Worm (Caenorhabditis elegans) whole organism, L1 larva: ENCODE measurements around the gene cfap-20.

Source experiments
- C04F5.9 ChIP-seq: sonication (generic microtip); optimal IDR thresholded peaks from 2 replicates; lab custom pipeline; 2016; ENCODE audit warnings: missing genetic modification characterization, missing compliant biosample characterization
- aly-2 ChIP-seq: fragments of 150-350 bp; optimal IDR thresholded peaks from 2 replicates; lab custom pipeline; 2014; ENCODE audit warnings: missing biosample characterization, missing genetic modification characterization
- ama-1 ChIP-seq: fragments of 150-350 bp; optimal IDR thresholded peaks from 2 replicates; lab custom pipeline; 2014
- blmp-1 ChIP-seq: fragments of 150-350 bp; optimal IDR thresholded peaks from 2 replicates; lab custom pipeline; 2014; ENCODE audit warnings: missing biosample characterization, missing genetic modification characterization
- ceh-88 ChIP-seq: fragments of 200-800 bp; sonication (Bioruptor generic); IDR thresholded peaks from 2 replicates; pipeline ENCODE4 v1.3.6; 2022; ENCODE audit warnings: missing genetic modification characterization, missing compliant biosample characterization
- ceh-90 ChIP-seq: sonication (generic microtip); optimal IDR thresholded peaks from 2 replicates; lab custom pipeline; 2016; ENCODE audit warnings: missing genetic modification characterization, missing compliant biosample characterization
- efl-1 ChIP-seq, 4 experiments: fragments of 150-350 bp; optimal IDR thresholded peaks in 3 of 4; peaks in 1 of 4; 1 replicate in 1 of 4; 2 replicates in 3 of 4; lab custom pipeline; 2014; ENCODE audit warnings: missing biosample characterization in 2 of 4, missing genetic modification characterization in 2 of 4, missing genetic modification reagents in 2 of 4
- elt-3 ChIP-seq, 6 experiments: fragments of 150-350 bp in 1 of 6; sonication (generic microtip); optimal IDR thresholded peaks; 2 replicates each; lab custom pipeline; 2017 to 2018; ENCODE audit warnings: missing biosample characterization in 6 of 6, missing genetic modification characterization in 6 of 6, inconsistent platforms in 1 of 6
- fkh-10 ChIP-seq: sonication (generic microtip); optimal IDR thresholded peaks from 2 replicates; lab custom pipeline; 2017; ENCODE audit warnings: missing biosample characterization, missing genetic modification reagents, missing genetic modification characterization
- irx-1 ChIP-seq: sonication (generic microtip); optimal IDR thresholded peaks from 2 replicates; lab custom pipeline; 2016; ENCODE audit warnings: missing genetic modification characterization, missing compliant biosample characterization
- lin-39 ChIP-seq: fragments of 150-350 bp; optimal IDR thresholded peaks from 2 replicates; lab custom pipeline; 2014; ENCODE audit warnings: missing biosample characterization, missing genetic modification reagents, missing genetic modification characterization
- mdl-1 ChIP-seq, 2 experiments: fragments of 150-350 bp; optimal IDR thresholded peaks; 2 replicates each; lab custom pipeline; 2014 to 2017; ENCODE audit warnings: missing biosample characterization in 2 of 2, missing genetic modification characterization in 2 of 2, inconsistent platforms in 1 of 2
- nhr-11 ChIP-seq: fragments of 150-350 bp; optimal IDR thresholded peaks from 2 replicates; lab custom pipeline; 2014; ENCODE audit warnings: missing biosample characterization, missing genetic modification characterization
- nhr-19 ChIP-seq: fragments of 200-800 bp; sonication (Bioruptor generic); conservative IDR thresholded peaks from 2 replicates; pipeline ENCODE4 v1.3.6; 2022; ENCODE audit warnings: missing genetic modification characterization, missing compliant biosample characterization
- nhr-237 ChIP-seq: fragments of 150-350 bp; optimal IDR thresholded peaks from 2 replicates; lab custom pipeline; 2014; ENCODE audit warnings: missing biosample characterization, missing genetic modification characterization
- nhr-71 ChIP-seq: sonication (generic microtip); optimal IDR thresholded peaks from 2 replicates; lab custom pipeline; 2016; ENCODE audit warnings: mild to moderate bottlenecking, missing genetic modification characterization, moderate library complexity, missing compliant biosample characterization
- nhr-77 ChIP-seq: fragments of 150-350 bp; optimal IDR thresholded peaks from 2 replicates; lab custom pipeline; 2014; ENCODE audit warnings: missing biosample characterization, missing genetic modification characterization
- nhr-84 ChIP-seq: sonication (generic microtip); optimal IDR thresholded peaks from 2 replicates; lab custom pipeline; 2017; ENCODE audit warnings: missing biosample characterization, missing genetic modification characterization
- nhr-85 ChIP-seq: sonication (generic microtip); peaks from one replicate; lab custom pipeline; 2016; ENCODE audit warnings: missing genetic modification characterization, inconsistent platforms, missing compliant biosample characterization
- sox-4 ChIP-seq: sonication (generic microtip); optimal IDR thresholded peaks from 2 replicates; lab custom pipeline; 2016; ENCODE audit warnings: missing genetic modification characterization, missing compliant biosample characterization
- sup-37 ChIP-seq: fragments of 200-800 bp; sonication (Bioruptor generic); optimal IDR thresholded peaks from 2 replicates; lab custom pipeline; 2018; ENCODE audit warnings: mild to moderate bottlenecking, missing genetic modification characterization, missing compliant biosample characterization
- swsn-7 ChIP-seq: sonication (generic microtip); optimal IDR thresholded peaks from 2 replicates; lab custom pipeline; 2016; ENCODE audit warnings: missing genetic modification characterization, missing compliant biosample characterization
- tlp-1 ChIP-seq: fragments of 150-350 bp; optimal IDR thresholded peaks from 2 replicates; lab custom pipeline; 2014; ENCODE audit warnings: missing biosample characterization, missing genetic modification characterization
- unc-130 ChIP-seq: fragments of 150-350 bp; optimal IDR thresholded peaks from 2 replicates; lab custom pipeline; 2017; ENCODE audit warnings: missing biosample characterization, missing genetic modification characterization, inconsistent platforms
- vab-15 ChIP-seq: sonication (generic microtip); optimal IDR thresholded peaks from 2 replicates; lab custom pipeline; 2017; ENCODE audit warnings: missing genotype, mild to moderate bottlenecking, missing genetic modification characterization, missing compliant biosample characterization
- ztf-11 ChIP-seq, 2 experiments: sonication (generic microtip); optimal IDR thresholded peaks; 2 replicates each; lab custom pipeline; 2016 to 2017; ENCODE audit warnings: missing genetic modification characterization in 2 of 2, missing biosample characterization in 1 of 2, missing compliant biosample characterization in 1 of 2
- ztf-4 ChIP-seq: fragments of 150-350 bp; optimal IDR thresholded peaks from 2 replicates; lab custom pipeline; 2014; ENCODE audit warnings: missing biosample characterization, missing genetic modification characterization

cfap-20 gene

ce11 chrIII:3487133-3487532, 50.2 kb downstream of the cfap-20 start:
- TF ChIP-seq blmp-1 (tag; lab: Kevin White, UChicago) (peak; percentile 92), ceh-90 (no peak), aly-2 (tag; lab: Kevin White, UChicago) (no peak), irx-1 (no peak), ztf-11 (tag; optimal IDR thresholded peaks at IDR 0.05; lab: Kevin White, UChicago) (no peak), elt-3 (tag; optimal IDR thresholded peaks at IDR 0.05; lab: Kevin White, UChicago) (peak in 1 of 6 experiments; percentile 62), nhr-84 (tag; lab: Kevin White, UChicago) (no peak)

DNA sequence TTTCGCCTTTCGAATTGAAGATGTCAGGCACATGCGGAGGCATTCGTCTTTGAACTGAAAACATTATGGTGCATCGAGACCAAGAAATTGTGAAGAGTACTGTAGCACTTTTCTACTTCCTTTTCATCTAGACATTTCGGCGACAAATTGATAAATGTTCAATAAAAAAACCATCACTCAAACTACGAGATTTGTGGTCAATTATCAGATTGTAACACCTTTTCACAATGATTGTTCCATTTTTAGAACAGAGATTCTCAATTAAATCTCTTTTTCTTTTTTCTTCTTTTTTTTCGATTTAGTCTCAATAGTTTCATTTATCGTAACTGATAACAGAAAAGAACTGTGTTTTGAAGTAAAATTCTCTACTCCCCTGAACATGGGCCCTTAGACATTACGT, 51.2 kb downstream of the cfap-20 start:
- TF ChIP-seq C04F5.9 (tag; lab: Kevin White, UChicago) (no peak), lin-39 (tag; lab: Kevin White, UChicago) (no peak), tlp-1 (tag; lab: Kevin White, UChicago) (no peak), nhr-77 (tag; lab: Kevin White, UChicago) (no peak), swsn-7 (tag; lab: Kevin White, UChicago) (no peak), ceh-88 (GFP tag; lab: Robert Waterston, UW) (no peak), ztf-4 (no peak), nhr-19 (GFP tag; lab: Robert Waterston, UW) (no peak), sox-4 (tag; lab: Kevin White, UChicago) (no peak), mdl-1 (tag; optimal IDR thresholded peaks at IDR 0.05; lab: Kevin White, UChicago) (no peak), nhr-11 (tag; lab: Kevin White, UChicago) (no peak), ama-1 (no peak), nhr-71 (no peak), vab-15 (tag; lab: Kevin White, UChicago) (no peak), efl-1 (optimal IDR thresholded peaks at IDR 0.05; lab: Kevin White, UChicago) (no peak), efl-1 (GFP tag; optimal IDR thresholded peaks at IDR 0.05 in 1 of 2; lab: Kevin White, UChicago) (no peak), nhr-237 (no peak), sup-37 (GFP tag; lab: Kevin White, UChicago) (no peak), fkh-10 (GFP tag; lab: Kevin White, UChicago) (no peak), blmp-1 (tag; lab: Kevin White, UChicago) (no peak), unc-130 (no peak)

DNA sequence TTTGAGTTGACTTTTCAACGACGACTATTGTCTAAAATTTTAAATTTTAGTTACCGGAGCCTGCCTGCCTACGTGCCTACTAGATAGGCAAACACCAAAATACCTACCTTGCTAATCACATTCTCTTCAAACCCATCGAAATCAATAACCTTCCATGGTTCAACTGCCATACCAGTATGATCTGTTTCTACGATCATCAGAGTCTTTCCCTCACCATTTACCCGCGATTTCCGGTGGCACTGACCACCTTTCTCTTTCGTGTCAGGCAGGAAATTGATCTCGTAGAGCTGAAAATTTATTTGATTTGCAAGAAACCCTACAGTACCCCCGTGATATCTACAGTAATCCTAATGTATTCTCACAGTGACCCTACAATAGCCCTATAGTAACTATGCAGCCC, 52.3 kb downstream of the cfap-20 start:
- TF ChIP-seq irx-1 (no peak), nhr-85 (peak; percentile 61), efl-1 (optimal IDR thresholded peaks at IDR 0.05; lab: Kevin White, UChicago) (no peak), efl-1 (GFP tag; optimal IDR thresholded peaks at IDR 0.05 in 1 of 2; lab: Kevin White, UChicago) (peak in 1 of 2 experiments; percentile 2)
- TF ChIP-seq, all 84 proteins: peak for 2
